Fruit fly (Drosophila melanogaster) ovary, adult (tissue): ENCODE results near the gene CG14860.

Source experiments
- CG17801 ChIP-seq: fragments of 200-800 bp; optimal IDR thresholded peaks from 2 replicates; lab custom pipeline; 2019; ENCODE audit warnings: missing biosample characterization, mild to moderate bottlenecking, missing genetic modification characterization, moderate library complexity; ENCODE audit not compliant: partially characterized antibody

CG14860 gene

dm6 chr3R:14894783-14894883, at the start of gene CG14860:
Gene CG14860, plus strand, starts transcription at chr3R:14894784.
- TF ChIP-seq CG17801 (GFP tag; lab: Kevin White, UChicago): no peak

dm6 chr3R:14846924-14847599, 47.5 kb upstream of the CG14860 start:
- no peak for TF ChIP-seq CG17801 (GFP tag; lab: Kevin White, UChicago)

- TF ChIP-seq CG17801 (GFP tag; lab: Kevin White, UChicago): no peak
Observed at dm6 chr3R:14847844-14848243, 46.7 kb upstream of the CG14860 start.

dm6 chr3R:14852610-14853009, 42.0 kb upstream of the CG14860 start:
- no peak for TF ChIP-seq CG17801 (GFP tag; lab: Kevin White, UChicago)

- TF ChIP-seq CG17801 (GFP tag; lab: Kevin White, UChicago): peak; percentile 53
Observed at dm6 chr3R:14853767-14854191, 40.8 kb upstream of the CG14860 start.

- TF ChIP-seq CG17801 (GFP tag; lab: Kevin White, UChicago): no peak
Observed at dm6 chr3R:14864819-14865218, 29.8 kb upstream of the CG14860 start.

- no peak for TF ChIP-seq CG17801 (GFP tag; lab: Kevin White, UChicago)
Observed at dm6 chr3R:14873345-14873744, 21.2 kb upstream of the CG14860 start.

dm6 chr3R:14875274-14875964, 19.2 kb upstream of the CG14860 start, which contains the start of gene btsz:
Gene btsz, minus strand, starts transcription at chr3R:14875488.
- TF ChIP-seq CG17801 (GFP tag; lab: Kevin White, UChicago): no peak

dm6 chr3R:14875965-14876331, 18.6 kb upstream of the CG14860 start:
- TF ChIP-seq CG17801 (GFP tag; lab: Kevin White, UChicago): no peak

- TF ChIP-seq CG17801 (GFP tag; lab: Kevin White, UChicago): no peak
Observed at dm6 chr3R:14878145-14878544, 16.4 kb upstream of the CG14860 start.

dm6 chr3R:14879207-14879863, 15.2 kb upstream of the CG14860 start, which contains the start of gene CG3631:
Gene CG3631, plus strand, starts transcription at chr3R:14879457.
- peak; percentile 21 for TF ChIP-seq CG17801 (GFP tag; lab: Kevin White, UChicago)

dm6 chr3R:14880861-14881260, 13.7 kb upstream of the CG14860 start:
- no peak for TF ChIP-seq CG17801 (GFP tag; lab: Kevin White, UChicago)

dm6 chr3R:14886011-14886534, 8.5 kb upstream of the CG14860 start, which contains the start of the genes Rrp6, CG33331 and CG33332:
Gene Rrp6, minus strand, starts transcription at chr3R:14886246.
Gene CG33331, plus strand, starts transcription at chr3R:14886456.
Gene CG33332, plus strand, starts transcription at chr3R:14886456.
- peak; percentile 85 for TF ChIP-seq CG17801 (GFP tag; lab: Kevin White, UChicago)

- no peak for TF ChIP-seq CG17801 (GFP tag; lab: Kevin White, UChicago)
Observed at dm6 chr3R:14890064-14890709, 4.4 kb upstream of the CG14860 start, which contains the start of the genes CycC and UQCR-C1. Gene CycC, minus strand, starts transcription at chr3R:14890205. Gene UQCR-C1, plus strand, starts transcription at chr3R:14890231.
